Worm (Caenorhabditis elegans) whole organism, L4 larva: ENCODE data around the gene Y67D8A.2.
A peak's percentile ranks its signal among the peaks of the same experiment; 100 is the strongest.

Experiments used
- D1046.2 ChIP-seq: fragments of 200-800 bp; sonication (Bioruptor generic); IDR thresholded peaks from 2 replicates; pipeline ENCODE4 v1.3.6; 2022; ENCODE audit warnings: missing genetic modification characterization, missing compliant biosample characterization
- F10B5.3 ChIP-seq: sonication (generic microtip); optimal IDR thresholded peaks from 2 replicates; lab custom pipeline; 2016; ENCODE audit warnings: mild to moderate bottlenecking, missing genetic modification characterization, missing compliant biosample characterization
- F49E8.2 ChIP-seq: sonication (generic microtip); optimal IDR thresholded peaks from 2 replicates; lab custom pipeline; 2016; ENCODE audit warnings: missing compliant biosample characterization, mild to moderate bottlenecking, missing genetic modification characterization, borderline replicate concordance
- T20F7.1 ChIP-seq: fragments of 200-800 bp; sonication (Bioruptor generic); optimal IDR thresholded peaks from 2 replicates; lab custom pipeline; 2018; ENCODE audit warnings: mild to moderate bottlenecking, missing genetic modification characterization, missing compliant biosample characterization
- Y5F2A.4 ChIP-seq: fragments of 200-800 bp; sonication (Bioruptor generic); optimal IDR thresholded peaks from 2 replicates; lab custom pipeline; 2018; ENCODE audit warnings: mild to moderate bottlenecking, missing genetic modification characterization, missing compliant biosample characterization
- ZK546.5 ChIP-seq, 2 experiments: sonication (generic microtip); optimal IDR thresholded peaks; 2 replicates each; lab custom pipeline; 2017; ENCODE audit warnings: missing biosample characterization in 2 of 2, missing genetic modification characterization in 2 of 2
- arid-1 ChIP-seq: fragments of 200-800 bp; sonication (Bioruptor generic); conservative IDR thresholded peaks from 2 replicates; pipeline ENCODE4 v1.3.6; 2022; ENCODE audit warnings: missing genetic modification reagents, missing genetic modification characterization, missing compliant biosample characterization
- attf-4 ChIP-seq: sonication (generic microtip); optimal IDR thresholded peaks from 3 replicates; lab custom pipeline; 2017; ENCODE audit warnings: missing biosample characterization, missing genetic modification characterization
- ceh-20 ChIP-seq: fragments of 200-800 bp; sonication (Bioruptor generic); IDR thresholded peaks from 2 replicates; pipeline ENCODE4 v1.3.6; 2022; ENCODE audit warnings: missing genetic modification reagents, missing genetic modification characterization, missing compliant biosample characterization
- ceh-44 ChIP-seq: fragments of 200-800 bp; sonication (Bioruptor generic); IDR thresholded peaks from 2 replicates; pipeline ENCODE4 v1.3.6; 2022; ENCODE audit warnings: missing genetic modification reagents, missing genetic modification characterization, missing compliant biosample characterization
- daf-12 ChIP-seq: fragments of 150-350 bp; optimal IDR thresholded peaks from 2 replicates; lab custom pipeline; 2014; ENCODE audit warnings: missing biosample characterization, missing genetic modification reagents, missing genetic modification characterization
- daf-16 ChIP-seq, 3 experiments: sonication (generic microtip); optimal IDR thresholded peaks; 2 replicates each; lab custom pipeline; 2016 to 2017; ENCODE audit warnings: missing genetic modification characterization in 3 of 3, missing genetic modification reagents in 3 of 3, mild to moderate bottlenecking in 2 of 3, missing compliant biosample characterization in 2 of 3, missing biosample characterization in 1 of 3, moderate library complexity in 1 of 3
- daf-19 ChIP-seq: fragments of 200-800 bp; sonication (Bioruptor generic); conservative IDR thresholded peaks from 2 replicates; pipeline ENCODE4 v1.3.6; 2022; ENCODE audit warnings: missing genetic modification characterization, missing compliant biosample characterization
- duxl-1 ChIP-seq: sonication (generic microtip); optimal IDR thresholded peaks from 2 replicates; lab custom pipeline; 2016; ENCODE audit warnings: mild to moderate bottlenecking, missing genetic modification characterization, moderate library complexity, missing compliant biosample characterization; ENCODE audit not compliant: poor library complexity
- egl-27 ChIP-seq: sonication (generic microtip); optimal IDR thresholded peaks from 3 replicates; lab custom pipeline; 2017; ENCODE audit warnings: missing biosample characterization, missing genetic modification reagents, missing genetic modification characterization
- fos-1 ChIP-seq: fragments of 150-350 bp; optimal IDR thresholded peaks from 2 replicates; lab custom pipeline; 2014; ENCODE audit warnings: missing biosample characterization, missing genetic modification characterization
- hlh-30 ChIP-seq: sonication (generic microtip); optimal IDR thresholded peaks from 2 replicates; lab custom pipeline; 2017; ENCODE audit warnings: antibody characterized with exemption, mild to moderate bottlenecking, missing genetic modification characterization, missing compliant biosample characterization; ENCODE audit not compliant: insufficient read depth
- hmg-1.1 ChIP-seq: fragments of 200-800 bp; sonication (Bioruptor generic); IDR thresholded peaks from 2 replicates; pipeline ENCODE4 v1.3.6; 2022; ENCODE audit warnings: missing genetic modification reagents, missing genetic modification characterization, missing compliant biosample characterization
- lin-38 ChIP-seq: fragments of 200-800 bp; sonication (Bioruptor generic); IDR thresholded peaks from 2 replicates; pipeline ENCODE4 v1.3.6; 2022; ENCODE audit warnings: missing genetic modification reagents, missing genetic modification characterization, missing compliant biosample characterization
- lin-39 ChIP-seq: fragments of 150-350 bp; optimal IDR thresholded peaks from 2 replicates; lab custom pipeline; 2014; ENCODE audit warnings: missing biosample characterization, missing genetic modification reagents, missing genetic modification characterization
- madf-5 ChIP-seq, 2 experiments: fragments of 200-800 bp; sonication (Bioruptor generic); IDR thresholded peaks; 2 replicates each; pipeline ENCODE4 v1.3.6; 2022; ENCODE audit warnings: missing compliant biosample characterization in 2 of 2, missing genetic modification characterization in 2 of 2
- mdt-29 ChIP-seq: fragments of 200-800 bp; sonication (Bioruptor generic); IDR thresholded peaks from 2 replicates; pipeline ENCODE4 v1.3.6; 2022; ENCODE audit warnings: missing genetic modification reagents, missing genetic modification characterization, missing compliant biosample characterization
- mep-1 ChIP-seq: fragments of 150-350 bp; sonication (generic microtip); optimal IDR thresholded peaks from 3 replicates; lab custom pipeline; 2014; ENCODE audit warnings: missing biosample characterization, missing genetic modification characterization
- mxl-2 ChIP-seq: fragments of 200-800 bp; sonication (Bioruptor generic); conservative IDR thresholded peaks from 2 replicates; pipeline ENCODE4 v1.3.6; 2022; ENCODE audit warnings: missing genetic modification reagents, missing genetic modification characterization, missing compliant biosample characterization
- mxl-3 ChIP-seq: fragments of 200-800 bp; sonication (Bioruptor generic); optimal IDR thresholded peaks from 2 replicates; lab custom pipeline; 2018; ENCODE audit warnings: mild to moderate bottlenecking, missing genetic modification characterization, missing compliant biosample characterization
- nhr-10 ChIP-seq: fragments of 150-350 bp; optimal IDR thresholded peaks from 2 replicates; lab custom pipeline; 2014; ENCODE audit warnings: missing biosample characterization, missing genetic modification characterization
- nhr-102 ChIP-seq: sonication (generic microtip); optimal IDR thresholded peaks from 2 replicates; lab custom pipeline; 2016; ENCODE audit warnings: mild to moderate bottlenecking, missing genetic modification characterization, moderate library complexity, missing compliant biosample characterization
- nhr-237 ChIP-seq: sonication (generic microtip); optimal IDR thresholded peaks from 2 replicates; lab custom pipeline; 2017; ENCODE audit warnings: missing biosample characterization, missing genetic modification characterization
- nhr-25 ChIP-seq: sonication (generic microtip); optimal IDR thresholded peaks from 2 replicates; lab custom pipeline; 2017; ENCODE audit warnings: missing genetic modification characterization, mild to moderate bottlenecking, missing compliant biosample characterization, antibody characterized with exemption, moderate library complexity, borderline replicate concordance; ENCODE audit not compliant: insufficient read depth
- nhr-42 ChIP-seq: fragments of 200-800 bp; sonication (Bioruptor generic); IDR thresholded peaks from 2 replicates; pipeline ENCODE4 v1.3.6; 2022; ENCODE audit warnings: missing genetic modification characterization, missing compliant biosample characterization
- nhr-48 ChIP-seq: sonication (generic microtip); optimal IDR thresholded peaks from 2 replicates; lab custom pipeline; 2016; ENCODE audit warnings: mild to moderate bottlenecking, missing genetic modification characterization, missing compliant biosample characterization
- nhr-6 ChIP-seq: fragments of 150-350 bp; optimal IDR thresholded peaks from 2 replicates; lab custom pipeline; 2014; ENCODE audit warnings: missing biosample characterization, missing genetic modification characterization
- nhr-76 ChIP-seq: fragments of 150-350 bp; optimal IDR thresholded peaks from 2 replicates; lab custom pipeline; 2014; ENCODE audit warnings: missing biosample characterization, missing genetic modification characterization
- pha-4 ChIP-seq, 2 experiments: fragments of 150-350 bp in 1 of 2; fragments of 200-800 bp in 1 of 2; sonication (Bioruptor generic) in 1 of 2; IDR thresholded peaks in 1 of 2; optimal IDR thresholded peaks in 1 of 2; 2 replicates each; pipeline versions ENCODE4 v1.3.6 to Lab custom; 2014 to 2022; ENCODE audit warnings: missing genetic modification characterization in 2 of 2, missing genetic modification reagents in 2 of 2, missing biosample characterization in 1 of 2, missing compliant biosample characterization in 1 of 2
- pqm-1 ChIP-seq: sonication (generic microtip); optimal IDR thresholded peaks from 2 replicates; lab custom pipeline; 2017; ENCODE audit warnings: missing biosample characterization, missing genetic modification characterization
- rbr-2 ChIP-seq: sonication (generic microtip); optimal IDR thresholded peaks from 2 replicates; lab custom pipeline; 2016; ENCODE audit warnings: missing genotype, missing genetic modification characterization, missing compliant biosample characterization
- saeg-2 ChIP-seq: fragments of 200-800 bp; sonication (Bioruptor generic); IDR thresholded peaks from 2 replicates; pipeline ENCODE4 v1.3.6; 2022; ENCODE audit warnings: missing genetic modification reagents, missing genetic modification characterization, missing compliant biosample characterization
- set-16 ChIP-seq: fragments of 200-800 bp; sonication (Bioruptor generic); IDR thresholded peaks from 2 replicates; pipeline ENCODE4 v1.3.6; 2022; ENCODE audit warnings: missing genetic modification reagents, missing genetic modification characterization, missing compliant biosample characterization
- skn-1 ChIP-seq: fragments of 150-350 bp; optimal IDR thresholded peaks from 2 replicates; lab custom pipeline; 2014; ENCODE audit warnings: missing biosample characterization, missing genetic modification characterization
- spr-3 ChIP-seq: fragments of 200-800 bp; sonication (Bioruptor generic); optimal IDR thresholded peaks from 2 replicates; lab custom pipeline; 2018; ENCODE audit warnings: mild to moderate bottlenecking, missing genetic modification characterization, missing compliant biosample characterization
- unc-39 ChIP-seq: sonication (generic microtip); optimal IDR thresholded peaks from 2 replicates; lab custom pipeline; 2017; ENCODE audit warnings: missing biosample characterization, missing genetic modification characterization
- unc-62 ChIP-seq, 3 experiments: fragments of 150-350 bp in 1 of 3; sonication (generic microtip); optimal IDR thresholded peaks in 2 of 3; peaks in 1 of 3; 1 replicate in 1 of 3; 2 replicates in 2 of 3; lab custom pipeline; 2014 to 2017; ENCODE audit warnings: missing biosample characterization in 3 of 3, missing genetic modification characterization in 3 of 3, missing genetic modification reagents in 3 of 3, missing genotype in 1 of 3
- zag-1 ChIP-seq: fragments of 150-350 bp; optimal IDR thresholded peaks from 2 replicates; lab custom pipeline; 2014; ENCODE audit warnings: missing biosample characterization, missing genetic modification characterization
- zfp-2 ChIP-seq: sonication (generic microtip); optimal IDR thresholded peaks from 2 replicates; lab custom pipeline; 2016; ENCODE audit warnings: mild to moderate bottlenecking, missing genetic modification characterization, missing compliant biosample characterization
- zfp-3 ChIP-seq: fragments of 200-800 bp; sonication (Bioruptor generic); conservative IDR thresholded peaks from 2 replicates; pipeline ENCODE4 v1.3.6; 2022; ENCODE audit warnings: missing genetic modification reagents, missing genetic modification characterization, missing compliant biosample characterization
- zip-11 ChIP-seq: fragments of 200-800 bp; sonication (Bioruptor generic); IDR thresholded peaks from 2 replicates; pipeline ENCODE4 v1.3.6; 2022; ENCODE audit warnings: missing genetic modification characterization, missing compliant biosample characterization
- ztf-11 ChIP-seq: fragments of 150-350 bp; optimal IDR thresholded peaks from 2 replicates; lab custom pipeline; 2014; ENCODE audit warnings: missing biosample characterization, missing genetic modification characterization

Gene Y67D8A.2

ce11 chrIV:3233429-3233885 is 11.2 kb downstream of the Y67D8A.2 start (continued):
- TF ChIP-seq attf-4 (tag; lab: Kevin White, UChicago) (no peak), egl-27 (no peak), daf-12 (no peak), daf-19 (no peak), unc-62 (GFP tag; optimal IDR thresholded peaks at IDR 0.05 in 1 of 2; lab: Kevin White, UChicago) (peak in 1 of 2 experiments; percentile 79), unc-62 (tag; optimal IDR thresholded peaks at IDR 0.05; lab: Kevin White, UChicago) (no peak), zfp-2 (no peak), mep-1 (peak; percentile 53), lin-39 (tag; lab: Kevin White, UChicago) (no peak), saeg-2 (GFP tag; lab: Robert Waterston, UW) (0 out of 2 replicates have a peak, but pooled peaks have one; percentile 63), nhr-42 (GFP tag; lab: Robert Waterston, UW) (no peak), nhr-6 (tag; lab: Kevin White, UChicago) (no peak), D1046.2 (0 out of 2 replicates have a peak, but pooled peaks have one; percentile 17), nhr-76 (tag; lab: Kevin White, UChicago) (no peak), lin-38 (GFP tag; lab: Robert Waterston, UW) (no peak; the same call in 1 of the 2 replicates), nhr-237 (tag; lab: Kevin White, UChicago) (no peak), T20F7.1 (GFP tag; lab: Kevin White, UChicago) (no peak), zag-1 (no peak), mxl-2 (GFP tag; lab: Robert Waterston, UW) (no peak), nhr-25 (tag; lab: Kevin White, UChicago) (peak; percentile 56), rbr-2 (tag; lab: Kevin White, UChicago) (peak; percentile 7), spr-3 (GFP tag; lab: Kevin White, UChicago) (no peak), nhr-102 (tag; lab: Kevin White, UChicago) (no peak), ZK546.5 (tag; optimal IDR thresholded peaks at IDR 0.05; lab: Kevin White, UChicago) (no peak), nhr-10 (no peak), mdt-29 (GFP tag; lab: Robert Waterston, UW) (0 out of 2 replicates have a peak, but pooled peaks have one; percentile 20), pha-4 (GFP tag; IDR thresholded peaks at IDR 0.05; lab: Robert Waterston, UW) (peak; percentile 72; the same call in 1 of the 2 replicates), pha-4 (tag; optimal IDR thresholded peaks at IDR 0.05; lab: Kevin White, UChicago) (no peak), skn-1 (no peak), ceh-44 (GFP tag; lab: Robert Waterston, UW) (no peak), zfp-3 (GFP tag; lab: Robert Waterston, UW) (no peak), daf-16 (GFP tag; optimal IDR thresholded peaks at IDR 0.05; lab: Kevin White, UChicago) (no peak), daf-16 (tag; optimal IDR thresholded peaks at IDR 0.05; lab: Kevin White, UChicago) (peak; percentile 6), fos-1 (no peak), madf-5 (GFP tag; IDR thresholded peaks at IDR 0.05; lab: Robert Waterston, UW) (0 out of 4 replicates have a peak, but pooled peaks of 1 of the 2 experiments have one; percentile 46)

ce11 chrIV:3234269-3234668 is 12.0 kb downstream of the Y67D8A.2 start:
- no peak for TF ChIP-seq nhr-10
- TF ChIP-seq F10B5.3 = peak; percentile 34
- TF ChIP-seq lin-38 (GFP tag; lab: Robert Waterston, UW) = no peak
- no peak for TF ChIP-seq ceh-20
- TF ChIP-seq daf-16 (GFP tag; optimal IDR thresholded peaks at IDR 0.05; lab: Kevin White, UChicago) = no peak
- no peak for TF ChIP-seq daf-16 (tag; optimal IDR thresholded peaks at IDR 0.05; lab: Kevin White, UChicago)
- no peak for TF ChIP-seq ztf-11 (tag; lab: Kevin White, UChicago)
- no peak for TF ChIP-seq Y5F2A.4
- TF ChIP-seq skn-1 = no peak
- TF ChIP-seq unc-39 (tag; lab: Kevin White, UChicago) = no peak
- no peak for TF ChIP-seq zag-1
- TF ChIP-seq mxl-3 (GFP tag; lab: Kevin White, UChicago) = peak; percentile 26
- TF ChIP-seq nhr-6 (tag; lab: Kevin White, UChicago) = no peak
- no peak for TF ChIP-seq zip-11 (GFP tag; lab: Robert Waterston, UW)
- TF ChIP-seq arid-1 (GFP tag; lab: Robert Waterston, UW) = no peak
- TF ChIP-seq ceh-44 (GFP tag; lab: Robert Waterston, UW) = no peak
- no peak for TF ChIP-seq F49E8.2 (tag; lab: Kevin White, UChicago)
- no peak for TF ChIP-seq set-16 (GFP tag; lab: Robert Waterston, UW)
- TF ChIP-seq pqm-1 = no peak
- TF ChIP-seq hmg-1.1 (GFP tag; lab: Robert Waterston, UW) = no peak
- TF ChIP-seq nhr-25 (tag; lab: Kevin White, UChicago) = peak; percentile 32
- TF ChIP-seq duxl-1 = peak; percentile 49
- TF ChIP-seq T20F7.1 (GFP tag; lab: Kevin White, UChicago) = no peak
- no peak for TF ChIP-seq D1046.2
- TF ChIP-seq nhr-48 = peak; percentile 25
- TF ChIP-seq hlh-30 (tag; lab: Kevin White, UChicago) = peak; percentile 49
